Worm (Caenorhabditis elegans) whole organism, L1 larva: ENCODE measurements around the gene C43H6.4.

Source experiments
- C04F5.9 ChIP-seq: sonication (generic microtip); optimal IDR thresholded peaks from 2 replicates; lab custom pipeline; 2016; ENCODE audit warnings: missing genetic modification characterization, missing compliant biosample characterization
- C16A3.4 ChIP-seq: fragments of 150-350 bp; optimal IDR thresholded peaks from 2 replicates; lab custom pipeline; 2014; ENCODE audit warnings: missing biosample characterization, missing genetic modification characterization
- F16B12.6 ChIP-seq: fragments of 150-350 bp; optimal IDR thresholded peaks from 2 replicates; lab custom pipeline; 2014; ENCODE audit warnings: missing biosample characterization, missing genetic modification characterization
- Y116A8C.19 ChIP-seq: sonication (generic microtip); optimal IDR thresholded peaks from 2 replicates; lab custom pipeline; 2016; ENCODE audit warnings: missing compliant biosample characterization, missing genetic modification characterization, borderline replicate concordance
- aly-2 ChIP-seq: fragments of 150-350 bp; optimal IDR thresholded peaks from 2 replicates; lab custom pipeline; 2014; ENCODE audit warnings: missing biosample characterization, missing genetic modification characterization
- ama-1 ChIP-seq: fragments of 150-350 bp; optimal IDR thresholded peaks from 2 replicates; lab custom pipeline; 2014
- ceh-82 ChIP-seq, 3 experiments: fragments of 150-350 bp in 1 of 3; sonication (generic microtip) in 2 of 3; optimal IDR thresholded peaks; 2 replicates each; lab custom pipeline; 2014 to 2017; ENCODE audit warnings: missing biosample characterization in 3 of 3, missing genetic modification characterization in 3 of 3
- ceh-90 ChIP-seq: sonication (generic microtip); optimal IDR thresholded peaks from 2 replicates; lab custom pipeline; 2016; ENCODE audit warnings: missing genetic modification characterization, missing compliant biosample characterization
- ces-1 ChIP-seq: fragments of 150-350 bp; optimal IDR thresholded peaks from 2 replicates; lab custom pipeline; 2014; ENCODE audit warnings: missing biosample characterization, missing genetic modification reagents, missing genetic modification characterization
- dpl-1 ChIP-seq, 3 experiments: fragments of 150-350 bp in 2 of 3; sonication (generic microtip) in 1 of 3; optimal IDR thresholded peaks; 2 replicates each; lab custom pipeline; 2014 to 2017; ENCODE audit warnings: missing biosample characterization in 3 of 3, missing genetic modification characterization in 3 of 3, missing genetic modification reagents in 3 of 3
- dsc-1 ChIP-seq: sonication (generic microtip); optimal IDR thresholded peaks from 2 replicates; lab custom pipeline; 2016; ENCODE audit warnings: mild to moderate bottlenecking, missing genetic modification characterization, missing compliant biosample characterization
- efl-1 ChIP-seq, 4 experiments: fragments of 150-350 bp; optimal IDR thresholded peaks in 3 of 4; peaks in 1 of 4; 1 replicate in 1 of 4; 2 replicates in 3 of 4; lab custom pipeline; 2014; ENCODE audit warnings: missing biosample characterization in 2 of 4, missing genetic modification characterization in 2 of 4, missing genetic modification reagents in 2 of 4
- elt-2 ChIP-seq: sonication (generic microtip); optimal IDR thresholded peaks from 2 replicates; lab custom pipeline; 2016; ENCODE audit warnings: missing genetic modification characterization, mild to moderate bottlenecking, inconsistent platforms, missing compliant biosample characterization, missing genetic modification reagents
- elt-3 ChIP-seq, 6 experiments: fragments of 150-350 bp in 1 of 6; sonication (generic microtip); optimal IDR thresholded peaks; 2 replicates each; lab custom pipeline; 2017 to 2018; ENCODE audit warnings: missing biosample characterization in 6 of 6, missing genetic modification characterization in 6 of 6, inconsistent platforms in 1 of 6
- ets-5 ChIP-seq: fragments of 200-800 bp; sonication (Bioruptor generic); IDR thresholded peaks from 2 replicates; pipeline ENCODE4 v1.3.6; 2022; ENCODE audit warnings: missing genetic modification characterization, missing compliant biosample characterization
- fkh-10 ChIP-seq: sonication (generic microtip); optimal IDR thresholded peaks from 2 replicates; lab custom pipeline; 2017; ENCODE audit warnings: missing biosample characterization, missing genetic modification reagents, missing genetic modification characterization
- fkh-4 ChIP-seq: sonication (generic microtip); optimal IDR thresholded peaks from 2 replicates; lab custom pipeline; 2016; ENCODE audit warnings: missing compliant biosample characterization, missing genetic modification characterization, borderline replicate concordance
- fkh-8 ChIP-seq: sonication (generic microtip); optimal IDR thresholded peaks from 2 replicates; lab custom pipeline; 2016; ENCODE audit warnings: mild to moderate bottlenecking, missing genetic modification characterization, missing compliant biosample characterization
- grh-1 ChIP-seq: fragments of 200-800 bp; sonication (Bioruptor generic); IDR thresholded peaks from 2 replicates; pipeline ENCODE4 v1.3.6; 2022; ENCODE audit warnings: missing genetic modification reagents, missing genetic modification characterization, missing compliant biosample characterization
- irx-1 ChIP-seq: sonication (generic microtip); optimal IDR thresholded peaks from 2 replicates; lab custom pipeline; 2016; ENCODE audit warnings: missing genetic modification characterization, missing compliant biosample characterization
- isw-1 ChIP-seq: fragments of 200-800 bp; sonication (Bioruptor generic); IDR thresholded peaks from 2 replicates; pipeline ENCODE4 v1.3.6; 2022; ENCODE audit warnings: missing genetic modification characterization, missing compliant biosample characterization
- jun-1 ChIP-seq: fragments of 150-350 bp; optimal IDR thresholded peaks from 2 replicates; lab custom pipeline; 2014; ENCODE audit warnings: missing biosample characterization, missing genetic modification reagents, missing genetic modification characterization
- lin-13 ChIP-seq: fragments of 150-350 bp; optimal IDR thresholded peaks from 2 replicates; lab custom pipeline; 2014; ENCODE audit warnings: missing biosample characterization, missing genetic modification reagents, missing genetic modification characterization
- lin-15B ChIP-seq: fragments of 150-350 bp; sonication (generic microtip); optimal IDR thresholded peaks from 3 replicates; lab custom pipeline; 2014; ENCODE audit warnings: missing biosample characterization, missing genetic modification characterization
- lin-39 ChIP-seq: fragments of 150-350 bp; optimal IDR thresholded peaks from 2 replicates; lab custom pipeline; 2014; ENCODE audit warnings: missing biosample characterization, missing genetic modification reagents, missing genetic modification characterization
- mab-9 ChIP-seq: fragments of 200-800 bp; sonication (Bioruptor generic); IDR thresholded peaks from 2 replicates; pipeline ENCODE4 v1.3.6; 2022; ENCODE audit warnings: missing genetic modification reagents, missing genetic modification characterization, missing compliant biosample characterization
- mdl-1 ChIP-seq, 2 experiments: fragments of 150-350 bp; optimal IDR thresholded peaks; 2 replicates each; lab custom pipeline; 2014 to 2017; ENCODE audit warnings: missing biosample characterization in 2 of 2, missing genetic modification characterization in 2 of 2, inconsistent platforms in 1 of 2
- nhr-12 ChIP-seq: sonication (generic microtip); optimal IDR thresholded peaks from 2 replicates; lab custom pipeline; 2017; ENCODE audit warnings: missing biosample characterization, missing genetic modification characterization
- nhr-47 ChIP-seq: sonication (generic microtip); optimal IDR thresholded peaks from 2 replicates; lab custom pipeline; 2016; ENCODE audit warnings: mild to moderate bottlenecking, missing genetic modification characterization, moderate library complexity, missing compliant biosample characterization
- nhr-77 ChIP-seq: fragments of 150-350 bp; optimal IDR thresholded peaks from 2 replicates; lab custom pipeline; 2014; ENCODE audit warnings: missing biosample characterization, missing genetic modification characterization
- nhr-85 ChIP-seq: sonication (generic microtip); peaks from one replicate; lab custom pipeline; 2016; ENCODE audit warnings: missing genetic modification characterization, inconsistent platforms, missing compliant biosample characterization
- pqm-1 ChIP-seq: sonication (generic microtip); optimal IDR thresholded peaks from 3 replicates; lab custom pipeline; 2017; ENCODE audit warnings: missing biosample characterization, missing genetic modification characterization
- skn-1 ChIP-seq: fragments of 150-350 bp; optimal IDR thresholded peaks from 2 replicates; lab custom pipeline; 2014; ENCODE audit warnings: missing biosample characterization, missing genetic modification characterization
- snpc-4 ChIP-seq: fragments of 150-350 bp; optimal IDR thresholded peaks from 2 replicates; lab custom pipeline; 2014; ENCODE audit warnings: missing biosample characterization, missing genetic modification characterization
- snu-23 ChIP-seq: sonication (generic microtip); optimal IDR thresholded peaks from 2 replicates; lab custom pipeline; 2016; ENCODE audit warnings: missing genetic modification characterization, missing compliant biosample characterization
- sox-4 ChIP-seq: sonication (generic microtip); optimal IDR thresholded peaks from 2 replicates; lab custom pipeline; 2016; ENCODE audit warnings: missing genetic modification characterization, missing compliant biosample characterization
- sup-37 ChIP-seq: fragments of 200-800 bp; sonication (Bioruptor generic); optimal IDR thresholded peaks from 2 replicates; lab custom pipeline; 2018; ENCODE audit warnings: mild to moderate bottlenecking, missing genetic modification characterization, missing compliant biosample characterization
- swsn-7 ChIP-seq: sonication (generic microtip); optimal IDR thresholded peaks from 2 replicates; lab custom pipeline; 2016; ENCODE audit warnings: missing genetic modification characterization, missing compliant biosample characterization
- tbx-2 ChIP-seq: sonication (generic microtip); optimal IDR thresholded peaks from 2 replicates; lab custom pipeline; 2016; ENCODE audit warnings: missing genetic modification characterization, missing compliant biosample characterization
- tlp-1 ChIP-seq: fragments of 150-350 bp; optimal IDR thresholded peaks from 2 replicates; lab custom pipeline; 2014; ENCODE audit warnings: missing biosample characterization, missing genetic modification characterization
- unc-130 ChIP-seq: fragments of 150-350 bp; optimal IDR thresholded peaks from 2 replicates; lab custom pipeline; 2017; ENCODE audit warnings: missing biosample characterization, missing genetic modification characterization, inconsistent platforms
- unc-30 ChIP-seq: sonication (generic microtip); optimal IDR thresholded peaks from 2 replicates; lab custom pipeline; 2017; ENCODE audit warnings: missing biosample characterization, missing genetic modification characterization
- unc-86 ChIP-seq: sonication (generic microtip); optimal IDR thresholded peaks from 2 replicates; lab custom pipeline; 2016; ENCODE audit warnings: missing genetic modification characterization, missing compliant biosample characterization
- vab-15 ChIP-seq: sonication (generic microtip); optimal IDR thresholded peaks from 2 replicates; lab custom pipeline; 2017; ENCODE audit warnings: missing genotype, mild to moderate bottlenecking, missing genetic modification characterization, missing compliant biosample characterization
- xbp-1 ChIP-seq: sonication (generic microtip); optimal IDR thresholded peaks from 2 replicates; lab custom pipeline; 2016; ENCODE audit warnings: missing genetic modification characterization, missing compliant biosample characterization
- zag-1 ChIP-seq: fragments of 150-350 bp; optimal IDR thresholded peaks from 2 replicates; lab custom pipeline; 2014; ENCODE audit warnings: missing biosample characterization, missing genetic modification characterization
- ztf-11 ChIP-seq, 2 experiments: sonication (generic microtip); optimal IDR thresholded peaks; 2 replicates each; lab custom pipeline; 2016 to 2017; ENCODE audit warnings: missing genetic modification characterization in 2 of 2, missing biosample characterization in 1 of 2, missing compliant biosample characterization in 1 of 2

C43H6.4 gene

DNA sequence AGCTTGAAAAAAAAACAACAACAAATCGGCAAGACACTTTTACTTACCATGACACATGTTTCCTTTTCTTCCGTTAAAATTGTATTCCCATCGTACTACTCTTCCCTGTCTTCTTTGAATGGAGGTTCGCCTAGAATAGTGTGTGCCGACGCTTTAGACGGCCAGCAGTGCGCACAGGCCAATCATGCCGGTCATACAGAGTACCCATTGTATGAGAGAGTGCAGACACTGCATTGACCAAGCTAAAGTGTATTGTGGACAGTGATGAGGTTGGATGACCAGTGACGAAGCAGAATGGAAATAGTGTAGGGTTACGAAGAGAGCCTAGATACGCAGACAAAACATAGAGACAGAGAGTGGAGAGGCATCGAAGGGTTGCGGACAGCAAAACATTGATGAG lies 1.9 kb upstream of the C43H6.4 start, which contains the start of gene dhhc-9 (continued):
- TF ChIP-seq elt-3 (tag; optimal IDR thresholded peaks at IDR 0.05; lab: Kevin White, UChicago) (peak in 1 of 6 experiments; percentile 7), C04F5.9 (tag; lab: Kevin White, UChicago) (no peak), fkh-4 (no peak), tbx-2 (tag; lab: Kevin White, UChicago) (peak; percentile 50), F16B12.6 (no peak), fkh-8 (tag; lab: Kevin White, UChicago) (peak; percentile 18), pqm-1 (no peak), unc-130 (tag; lab: Kevin White, UChicago) (no peak), ceh-82 (tag; optimal IDR thresholded peaks at IDR 0.05; lab: Kevin White, UChicago) (peak; percentile 0 to 48 (median 13)), dsc-1 (tag; lab: Kevin White, UChicago) (peak; percentile 28), dpl-1 (GFP tag; optimal IDR thresholded peaks at IDR 0.05; lab: Kevin White, UChicago) (no peak), nhr-77 (tag; lab: Kevin White, UChicago) (no peak), ets-5 (no peak), ztf-11 (tag; optimal IDR thresholded peaks at IDR 0.05; lab: Kevin White, UChicago) (peak in 1 of 2 experiments; percentile 24), ama-1 (no peak), C16A3.4 (tag; lab: Kevin White, UChicago) (no peak), nhr-12 (tag; lab: Kevin White, UChicago) (no peak), snpc-4 (peak; percentile 43), mab-9 (no peak), lin-39 (tag; lab: Kevin White, UChicago) (no peak), nhr-47 (peak; percentile 64), unc-30 (tag; lab: Kevin White, UChicago) (no peak), isw-1 (GFP tag; lab: Robert Waterston, UW) (peak; percentile 35), tlp-1 (tag; lab: Kevin White, UChicago) (no peak), skn-1 (tag; lab: Kevin White, UChicago) (peak; percentile 89), fkh-10 (GFP tag; lab: Kevin White, UChicago) (no peak), lin-13 (GFP tag; lab: Kevin White, UChicago) (no peak), Y116A8C.19 (tag; lab: Kevin White, UChicago) (no peak), mdl-1 (tag; optimal IDR thresholded peaks at IDR 0.05; lab: Kevin White, UChicago) (peak in 1 of 2 experiments; percentile 62), zag-1 (tag; lab: Kevin White, UChicago) (no peak), grh-1 (peak; percentile 38; the same call in 1 of the 2 replicates), ces-1 (GFP tag; lab: Kevin White, UChicago) (no peak), irx-1 (peak; percentile 16), unc-86 (tag; lab: Kevin White, UChicago) (peak; percentile 50), ceh-90 (no peak), elt-2 (peak; percentile 13), xbp-1 (peak; percentile 44), aly-2 (no peak), jun-1 (tag; lab: Kevin White, UChicago) (peak; percentile 63), nhr-85 (tag; lab: Kevin White, UChicago) (peak; percentile 83), snu-23 (GFP tag; lab: Kevin White, UChicago) (peak; percentile 86), swsn-7 (tag; lab: Kevin White, UChicago) (peak; percentile 69), efl-1 (optimal IDR thresholded peaks at IDR 0.05; lab: Kevin White, UChicago) (peak; percentile 71 to 95), efl-1 (GFP tag; optimal IDR thresholded peaks at IDR 0.05 in 1 of 2; lab: Kevin White, UChicago) (no peak), vab-15 (tag; lab: Kevin White, UChicago) (no peak), sox-4 (tag; lab: Kevin White, UChicago) (no peak), lin-15B (tag; lab: Kevin White, UChicago) (no peak), sup-37 (GFP tag; lab: Kevin White, UChicago) (no peak)
